Fruit fly (Drosophila melanogaster) whole organism, wandering third instar larva: Measurements from ENCODE around the gene Tmtc4.

Source experiments
- Dfd ChIP-seq: fragments of >200 bp; optimal IDR thresholded peaks from 2 replicates; lab custom pipeline; 2017; ENCODE audit warnings: missing biosample characterization, missing genetic modification characterization
- GATAd ChIP-seq: sonication (Bioruptor generic); optimal IDR thresholded peaks from 2 replicates; lab custom pipeline; 2016; ENCODE audit warnings: missing biosample characterization, missing genetic modification characterization
- Myc ChIP-seq: fragments of >200 bp; optimal IDR thresholded peaks from 2 replicates; lab custom pipeline; 2017
- N ChIP-seq: fragments of >200 bp; optimal IDR thresholded peaks from 2 replicates; lab custom pipeline; 2018; ENCODE audit warnings: missing biosample characterization, missing external identifiers, missing genetic modification characterization
- Rel ChIP-seq, 2 experiments: fragments of 200-800 bp; sonication (Bioruptor generic) in 1 of 2; optimal IDR thresholded peaks; 2 replicates in 1 of 2; 3 replicates in 1 of 2; lab custom pipeline; 2016 to 2019; ENCODE audit warnings: mild to moderate bottlenecking in 2 of 2, missing biosample characterization in 2 of 2, missing genetic modification characterization in 2 of 2, moderate library complexity in 1 of 2
- Sp1 ChIP-seq: fragments of 200-800 bp; sonication (Bioruptor generic); optimal IDR thresholded peaks from 3 replicates; lab custom pipeline; 2019; ENCODE audit warnings: missing biosample characterization, mild to moderate bottlenecking, missing genetic modification characterization, moderate library complexity
- brk ChIP-seq: fragments of 200-800 bp; sonication (Bioruptor generic); optimal IDR thresholded peaks from 2 replicates; lab custom pipeline; 2016; ENCODE audit warnings: missing biosample characterization, mild to moderate bottlenecking, missing genetic modification characterization
- h ChIP-seq: fragments of 200-800 bp; sonication (Bioruptor generic); optimal IDR thresholded peaks from 3 replicates; lab custom pipeline; 2016; ENCODE audit warnings: missing biosample characterization, mild to moderate bottlenecking, missing genetic modification characterization

dm6 chr3R:15354019-15354418 lies 3.0 kb downstream of the Tmtc4 start:
- no peak for TF ChIP-seq Myc (lab: Kevin White, UChicago)
- no peak for TF ChIP-seq Sp1 (GFP tag; lab: Kevin White, UChicago)
- TF ChIP-seq GATAd: no peak
- no peak for TF ChIP-seq brk (GFP tag; lab: Kevin White, UChicago)
- no peak for TF ChIP-seq Dfd (GFP tag; lab: Kevin White, UChicago)
- no peak for TF ChIP-seq Rel (GFP tag; optimal IDR thresholded peaks at IDR 0.05; lab: Kevin White, UChicago)
- TF ChIP-seq Rel (tag; optimal IDR thresholded peaks at IDR 0.05; lab: Kevin White, UChicago): no peak
- no peak for TF ChIP-seq N (GFP tag; lab: Kevin White, UChicago)
- TF ChIP-seq h (GFP tag; lab: Kevin White, UChicago): no peak
